Worm (Caenorhabditis elegans) whole organism, L4/young adult: ENCODE data around the gene arrd-6.

Experiments used
- W03F9.2 ChIP-seq: fragments of 150-350 bp; optimal IDR thresholded peaks from 2 replicates; lab custom pipeline; 2014; ENCODE audit warnings: missing biosample characterization, missing genetic modification characterization
- dao-5 ChIP-seq: sonication (generic microtip); optimal IDR thresholded peaks from 2 replicates; lab custom pipeline; 2016; ENCODE audit warnings: missing genotype, missing genetic modification characterization, moderate library complexity, missing compliant biosample characterization
- him-1 ChIP-seq: sonication (generic microtip); optimal IDR thresholded peaks from 2 replicates; lab custom pipeline; 2016; ENCODE audit warnings: missing genotype, missing genetic modification reagents, missing genetic modification characterization, missing compliant biosample characterization

The arrd-6 gene

ce11 chrII:11142571-11142970, at the start of gene arrd-6:
Gene arrd-6 (plus strand): TSS chrII:11142739.
- TF ChIP-seq dao-5 (tag; lab: Kevin White, UChicago) = no peak
- no peak for TF ChIP-seq him-1 (tag; lab: Kevin White, UChicago)
- TF ChIP-seq W03F9.2 (tag; lab: Kevin White, UChicago) = no peak

ce11 chrII:11094431-11094830, 48.1 kb upstream of the arrd-6 start:
- TF ChIP-seq dao-5 (tag; lab: Kevin White, UChicago) = no peak

- no peak for TF ChIP-seq him-1 (tag; lab: Kevin White, UChicago)
- no peak for TF ChIP-seq W03F9.2 (tag; lab: Kevin White, UChicago)
- no peak for TF ChIP-seq dao-5 (tag; lab: Kevin White, UChicago)
These were observed 46.3 kb upstream of the arrd-6 start, which contains the start of gene nbs-1 for ce11 chrII:11096233-11096632. Gene nbs-1 (minus strand): TSS chrII:11096478.

- TF ChIP-seq dao-5 (tag; lab: Kevin White, UChicago) (no peak), him-1 (tag; lab: Kevin White, UChicago) (peak; percentile 28), W03F9.2 (tag; lab: Kevin White, UChicago) (peak; percentile 87)
These were observed 45.2 kb upstream of the arrd-6 start, which contains the start of the genes rpl-36.A and nuo-1 for ce11 chrII:11097154-11097887. Gene rpl-36.A (minus strand): TSS chrII:11097204. Gene nuo-1 (plus strand): TSS chrII:11097837.

ce11 chrII:11099841-11100240, 42.7 kb upstream of the arrd-6 start, which contains the start of gene C09H10.4:
Gene C09H10.4 (plus strand): TSS chrII:11100141.
- TF ChIP-seq W03F9.2 (tag; lab: Kevin White, UChicago) (no peak), dao-5 (tag; lab: Kevin White, UChicago) (no peak), him-1 (tag; lab: Kevin White, UChicago) (no peak)

ce11 chrII:11101171-11101570, 41.4 kb upstream of the arrd-6 start:
- TF ChIP-seq W03F9.2 (tag; lab: Kevin White, UChicago) (no peak), dao-5 (tag; lab: Kevin White, UChicago) (no peak), him-1 (tag; lab: Kevin White, UChicago) (no peak)

- TF ChIP-seq W03F9.2 (tag; lab: Kevin White, UChicago) = peak; percentile 64
- TF ChIP-seq him-1 (tag; lab: Kevin White, UChicago) = no peak
These were observed 39.5 kb upstream of the arrd-6 start for ce11 chrII:11103052-11103451.

- TF ChIP-seq W03F9.2 (tag; lab: Kevin White, UChicago) = no peak
- no peak for TF ChIP-seq him-1 (tag; lab: Kevin White, UChicago)
- no peak for TF ChIP-seq dao-5 (tag; lab: Kevin White, UChicago)
These were observed 38.9 kb upstream of the arrd-6 start, which contains the start of gene C09H10.5 for ce11 chrII:11103657-11104056. Gene C09H10.5 (minus strand): TSS chrII:11103757.

- no peak for TF ChIP-seq dao-5 (tag; lab: Kevin White, UChicago)
- TF ChIP-seq W03F9.2 (tag; lab: Kevin White, UChicago) = no peak
- no peak for TF ChIP-seq him-1 (tag; lab: Kevin White, UChicago)
These were observed 38.4 kb upstream of the arrd-6 start, which contains the start of gene C09H10.9 for ce11 chrII:11104162-11104561. Gene C09H10.9 (plus strand): TSS chrII:11104462.

ce11 chrII:11105981-11106711, 36.4 kb upstream of the arrd-6 start, which contains the start of gene nasp-1:
Gene nasp-1 (plus strand): TSS chrII:11106612.
- TF ChIP-seq W03F9.2 (tag; lab: Kevin White, UChicago) (peak; percentile 8), him-1 (tag; lab: Kevin White, UChicago) (no peak), dao-5 (tag; lab: Kevin White, UChicago) (no peak)

- TF ChIP-seq him-1 (tag; lab: Kevin White, UChicago) = no peak
- TF ChIP-seq W03F9.2 (tag; lab: Kevin White, UChicago) = no peak
- no peak for TF ChIP-seq dao-5 (tag; lab: Kevin White, UChicago)
These were observed 34.7 kb upstream of the arrd-6 start, which contains the start of gene apc-17 for ce11 chrII:11107828-11108227. Gene apc-17 (plus strand): TSS chrII:11108128.

- TF ChIP-seq W03F9.2 (tag; lab: Kevin White, UChicago) (no peak), him-1 (tag; lab: Kevin White, UChicago) (no peak), dao-5 (tag; lab: Kevin White, UChicago) (no peak)
These were observed 32.1 kb upstream of the arrd-6 start for ce11 chrII:11110419-11110818.

ce11 chrII:11111107-11111506, 31.4 kb upstream of the arrd-6 start, which contains the start of gene glb-4:
Gene glb-4 (minus strand): TSS chrII:11111207.
- no peak for TF ChIP-seq W03F9.2 (tag; lab: Kevin White, UChicago)
- no peak for TF ChIP-seq him-1 (tag; lab: Kevin White, UChicago)
- no peak for TF ChIP-seq dao-5 (tag; lab: Kevin White, UChicago)
